Worm (Caenorhabditis elegans): ENCODE measurements around the gene W07G4.2.

W07G4.2 gene

ce11 chrV:13011904-13012303 is 24.5 kb downstream of the W07G4.2 start (continued):
- no peak for TF ChIP-seq skn-1 (tag; optimal IDR thresholded peaks at IDR 0.05)
- peak; percentile 92 for TF ChIP-seq dmd-6 (GFP tag; IDR thresholded peaks at IDR 0.05)
- no peak for TF ChIP-seq ctbp-1 (GFP tag; IDR thresholded peaks at IDR 0.05)
- TF ChIP-seq dpl-1 (GFP tag; optimal IDR thresholded peaks at IDR 0.05): no peak
- no peak for TF ChIP-seq ZK337.2 (GFP tag; IDR thresholded peaks at IDR 0.05)
- peak in 1 of 2 experiments; percentile 53 for TF ChIP-seq daf-16 (GFP tag; optimal IDR thresholded peaks at IDR 0.05)
- peak; percentile 89 for TF ChIP-seq daf-16 (tag; optimal IDR thresholded peaks at IDR 0.05)
- TF ChIP-seq nhr-41 (GFP tag; IDR thresholded peaks at IDR 0.05): no peak
- peak; percentile 52 for TF ChIP-seq T20F7.1 (GFP tag; optimal IDR thresholded peaks at IDR 0.05)
- TF ChIP-seq lin-38 (GFP tag; IDR thresholded peaks at IDR 0.05): no peak
- TF ChIP-seq hmg-1.1 (GFP tag; IDR thresholded peaks at IDR 0.05): no peak
- TF ChIP-seq lir-3 (tag; optimal IDR thresholded peaks at IDR 0.05): no peak
- TF ChIP-seq nhr-42 (GFP tag; IDR thresholded peaks at IDR 0.05): no peak
- TF ChIP-seq ZK546.5 (tag; optimal IDR thresholded peaks at IDR 0.05): no peak
- no peak for TF ChIP-seq Y5F2A.4 (GFP tag; optimal IDR thresholded peaks at IDR 0.05)
- TF ChIP-seq aly-2 (tag; optimal IDR thresholded peaks at IDR 0.05): no peak
- TF ChIP-seq R02D3.7 (tag; optimal IDR thresholded peaks at IDR 0.05): no peak
- no peak for TF ChIP-seq zfp-2 (tag; optimal IDR thresholded peaks at IDR 0.05)
- TF ChIP-seq mes-2 (tag; optimal IDR thresholded peaks at IDR 0.05; ENCODE audit: poor library complexity, severe bottlenecking): peak; percentile 2
- no peak for TF ChIP-seq Y105C5A.15 (GFP tag; IDR thresholded peaks at IDR 0.05)
- TF ChIP-seq madf-5 (GFP tag; IDR thresholded peaks at IDR 0.05): no peak
- peak; percentile 59; the same call in 1 of the 2 replicates for TF ChIP-seq tra-1 (GFP tag; IDR thresholded peaks at IDR 0.05)
- no peak for TF ChIP-seq mxl-2 (GFP tag; conservative IDR thresholded peaks at IDR 0.05)
- no peak for TF ChIP-seq ceh-28 (tag; optimal IDR thresholded peaks at IDR 0.05)
- no peak for TF ChIP-seq F10B5.3 (tag; optimal IDR thresholded peaks at IDR 0.05)
- no peak for TF ChIP-seq T26A8.4 (GFP tag; IDR thresholded peaks at IDR 0.05)
- no peak for TF ChIP-seq unc-39 (tag; optimal IDR thresholded peaks at IDR 0.05)
- TF ChIP-seq zip-2 (tag; optimal IDR thresholded peaks at IDR 0.05): no peak
- no peak for TF ChIP-seq ceh-20 (GFP tag; IDR thresholded peaks at IDR 0.05)
- no peak for TF ChIP-seq ztf-11 (tag; optimal IDR thresholded peaks at IDR 0.05)
- no peak for TF ChIP-seq lin-1 (GFP tag; IDR thresholded peaks at IDR 0.05)
- TF ChIP-seq lsy-2 (tag; optimal IDR thresholded peaks at IDR 0.05): peak in 1 of 2 experiments; percentile 15
- TF ChIP-seq egl-43 (GFP tag; IDR thresholded peaks at IDR 0.05): no peak
- peak; percentile 66; the same call in 1 of the 2 replicates for TF ChIP-seq php-3 (GFP tag; IDR thresholded peaks at IDR 0.05)
- TF ChIP-seq saeg-2 (GFP tag; IDR thresholded peaks at IDR 0.05): peak; percentile 37; the same call in 1 of the 2 replicates
- TF ChIP-seq ceh-82 (tag; optimal IDR thresholded peaks at IDR 0.05): no peak
- TF ChIP-seq jun-1 (tag; optimal IDR thresholded peaks at IDR 0.05): no peak
- TF ChIP-seq unc-62 (GFP tag; optimal IDR thresholded peaks at IDR 0.05 in 1 of 2): peak in 1 of 2 experiments; percentile 83
- no peak for TF ChIP-seq unc-62 (tag; optimal IDR thresholded peaks at IDR 0.05)
- TF ChIP-seq ztf-7 (tag; optimal IDR thresholded peaks at IDR 0.05): no peak
- TF ChIP-seq dmd-8 (GFP tag; IDR thresholded peaks at IDR 0.05): no peak

ce11 chrV:13009843-13010242 is 26.5 kb downstream of the W07G4.2 start:
- TF ChIP-seq ama-1 (optimal IDR thresholded peaks at IDR 0.05) (no peak), ceh-20 (GFP tag; IDR thresholded peaks at IDR 0.05) (no peak), ztf-11 (tag; optimal IDR thresholded peaks at IDR 0.05) (no peak), zip-11 (GFP tag; IDR thresholded peaks at IDR 0.05) (no peak), dmd-9 (GFP tag; IDR thresholded peaks at IDR 0.05) (no peak), lsy-2 (tag; optimal IDR thresholded peaks at IDR 0.05) (peak in 1 of 2 experiments; percentile 1), tra-1 (GFP tag; IDR thresholded peaks at IDR 0.05) (no peak), mdl-1 (tag; optimal IDR thresholded peaks at IDR 0.05) (peak in 1 of 2 experiments; percentile 34), nhr-10 (tag; optimal IDR thresholded peaks at IDR 0.05) (peak; percentile 18), fkh-10 (GFP tag; optimal IDR thresholded peaks at IDR 0.05) (no peak), vab-7 (GFP tag; IDR thresholded peaks at IDR 0.05) (no peak), rbr-2 (tag; optimal IDR thresholded peaks at IDR 0.05) (peak; percentile 39), daf-16 (GFP tag; optimal IDR thresholded peaks at IDR 0.05) (no peak), daf-16 (tag; optimal IDR thresholded peaks at IDR 0.05) (peak; percentile 72), nhr-42 (GFP tag; IDR thresholded peaks at IDR 0.05) (no peak), lin-39 (tag; optimal IDR thresholded peaks at IDR 0.05) (no peak), dmd-8 (GFP tag; IDR thresholded peaks at IDR 0.05) (no peak), skn-1 (tag; optimal IDR thresholded peaks at IDR 0.05) (no peak), madf-5 (GFP tag; IDR thresholded peaks at IDR 0.05) (no peak), lin-38 (GFP tag; IDR thresholded peaks at IDR 0.05) (no peak), mdt-29 (GFP tag; IDR thresholded peaks at IDR 0.05) (no peak), zip-2 (tag; optimal IDR thresholded peaks at IDR 0.05) (no peak), tag-97 (GFP tag; IDR thresholded peaks at IDR 0.05) (no peak), lin-29 (GFP tag; IDR thresholded peaks at IDR 0.05) (no peak)

All from whole organism, L4 larva.